Fruit fly (Drosophila melanogaster) whole organism, wandering third instar larva: ENCODE results near the gene CG7794.

Source experiments
- Abd-B ChIP-seq: fragments of >200 bp; optimal IDR thresholded peaks from 2 replicates; lab custom pipeline; 2017; ENCODE audit warnings: missing biosample characterization, missing genetic modification characterization
- CG9705 ChIP-seq: fragments of 200-800 bp; sonication (Bioruptor generic); optimal IDR thresholded peaks from 2 replicates; lab custom pipeline; 2018; ENCODE audit warnings: missing biosample characterization, mild to moderate bottlenecking, missing genetic modification characterization
- CrebA ChIP-seq: fragments of 200-800 bp; sonication (Bioruptor generic); optimal IDR thresholded peaks from 2 replicates; lab custom pipeline; 2016; ENCODE audit warnings: missing biosample characterization, mild to moderate bottlenecking, missing genetic modification characterization, borderline replicate concordance
- Dfd ChIP-seq: fragments of >200 bp; optimal IDR thresholded peaks from 2 replicates; lab custom pipeline; 2017; ENCODE audit warnings: missing biosample characterization, missing genetic modification characterization
- HLH106 ChIP-seq: fragments of 200-800 bp; optimal IDR thresholded peaks from 3 replicates; lab custom pipeline; 2019; ENCODE audit warnings: missing biosample characterization, mild to moderate bottlenecking, missing genetic modification characterization, moderate library complexity
- Hnf4 ChIP-seq: fragments of 200-800 bp; sonication (Bioruptor generic); optimal IDR thresholded peaks from 2 replicates; lab custom pipeline; 2016; ENCODE audit warnings: missing biosample characterization, mild to moderate bottlenecking, missing genetic modification characterization
- Hr78 ChIP-seq: fragments of >200 bp; optimal IDR thresholded peaks from 2 replicates; lab custom pipeline; 2017; ENCODE audit warnings: missing biosample characterization, missing genetic modification characterization
- Hr83 ChIP-seq: fragments of 200-300 bp; sonication (Bioruptor generic); optimal IDR thresholded peaks from 2 replicates; lab custom pipeline; 2016; ENCODE audit warnings: missing biosample characterization, mild to moderate bottlenecking, missing genetic modification characterization, moderate library complexity; ENCODE audit not compliant: poor library complexity, severe bottlenecking
- Jra ChIP-seq: sonication (Bioruptor generic); optimal IDR thresholded peaks from 2 replicates; lab custom pipeline; 2016; ENCODE audit warnings: missing biosample characterization, missing genetic modification characterization
- Mio ChIP-seq: sonication (Bioruptor generic); optimal IDR thresholded peaks from 2 replicates; lab custom pipeline; 2016; ENCODE audit warnings: missing biosample characterization, missing genetic modification characterization
- N ChIP-seq: fragments of >200 bp; optimal IDR thresholded peaks from 2 replicates; lab custom pipeline; 2018; ENCODE audit warnings: missing biosample characterization, missing external identifiers, missing genetic modification characterization
- OdsH ChIP-seq: fragments of 200-800 bp; sonication (Bioruptor generic); optimal IDR thresholded peaks from 2 replicates; lab custom pipeline; 2016; ENCODE audit warnings: missing biosample characterization, mild to moderate bottlenecking, missing genetic modification characterization
- Sp1 ChIP-seq: fragments of 200-800 bp; sonication (Bioruptor generic); optimal IDR thresholded peaks from 3 replicates; lab custom pipeline; 2019; ENCODE audit warnings: missing biosample characterization, mild to moderate bottlenecking, missing genetic modification characterization, moderate library complexity
- br ChIP-seq: fragments of 200-800 bp; sonication (Bioruptor generic); optimal IDR thresholded peaks from 2 replicates; lab custom pipeline; 2016; ENCODE audit warnings: missing biosample characterization, missing genetic modification characterization
- brk ChIP-seq: fragments of 200-800 bp; sonication (Bioruptor generic); optimal IDR thresholded peaks from 2 replicates; lab custom pipeline; 2016; ENCODE audit warnings: missing biosample characterization, mild to moderate bottlenecking, missing genetic modification characterization
- dmrt93B ChIP-seq: fragments of 200-800 bp; sonication (Bioruptor generic); optimal IDR thresholded peaks from 2 replicates; lab custom pipeline; 2018; ENCODE audit warnings: missing biosample characterization, mild to moderate bottlenecking, missing genetic modification characterization
- dsf ChIP-seq: sonication (Bioruptor generic); optimal IDR thresholded peaks from 2 replicates; lab custom pipeline; 2016; ENCODE audit warnings: missing biosample characterization, missing genetic modification characterization, borderline replicate concordance
- ey ChIP-seq: fragments of 200-800 bp; sonication (Bioruptor generic); optimal IDR thresholded peaks from 2 replicates; lab custom pipeline; 2016; ENCODE audit warnings: missing biosample characterization, missing genetic modification characterization
- foxo ChIP-seq, 2 experiments: fragments of 200-800 bp; sonication (Bioruptor generic); optimal IDR thresholded peaks; 2 replicates in 1 of 2; 3 replicates in 1 of 2; lab custom pipeline; 2016 to 2017; ENCODE audit warnings: missing biosample characterization in 2 of 2, missing genetic modification characterization in 2 of 2
- fru ChIP-seq: fragments of 200-800 bp; sonication (Bioruptor generic); optimal IDR thresholded peaks from 3 replicates; lab custom pipeline; 2016; ENCODE audit warnings: missing biosample characterization, mild to moderate bottlenecking, missing genetic modification characterization
- h ChIP-seq: fragments of 200-800 bp; sonication (Bioruptor generic); optimal IDR thresholded peaks from 3 replicates; lab custom pipeline; 2016; ENCODE audit warnings: missing biosample characterization, mild to moderate bottlenecking, missing genetic modification characterization
- jim ChIP-seq: fragments of 175-275, 200-325 bp; sonication (Bioruptor generic); optimal IDR thresholded peaks from 2 replicates; lab custom pipeline; 2016; ENCODE audit warnings: missing biosample characterization, mild to moderate bottlenecking, missing genetic modification characterization
- lola ChIP-seq: fragments of >200 bp; optimal IDR thresholded peaks from 2 replicates; lab custom pipeline; 2017; ENCODE audit warnings: missing biosample characterization, missing genetic modification characterization
- pan ChIP-seq: fragments of >200 bp; optimal IDR thresholded peaks from 2 replicates; lab custom pipeline; 2017
- psq ChIP-seq: fragments of 200-800 bp; sonication (Bioruptor generic); optimal IDR thresholded peaks from 3 replicates; lab custom pipeline; 2017; ENCODE audit warnings: missing biosample characterization, mild to moderate bottlenecking, missing genetic modification characterization, moderate library complexity
- rgr ChIP-seq: fragments of 200-800 bp; sonication (Bioruptor generic); optimal IDR thresholded peaks from 3 replicates; lab custom pipeline; 2016; ENCODE audit warnings: missing biosample characterization, mild to moderate bottlenecking, missing genetic modification characterization
- sv ChIP-seq: fragments of 200-800 bp; sonication (Bioruptor generic); optimal IDR thresholded peaks from 3 replicates; lab custom pipeline; 2016; ENCODE audit warnings: missing biosample characterization, missing genetic modification characterization
- tai ChIP-seq: sonication (Bioruptor generic); optimal IDR thresholded peaks from 2 replicates; lab custom pipeline; 2016; ENCODE audit warnings: missing biosample characterization, missing genetic modification characterization
- usp ChIP-seq: fragments of >200 bp; optimal IDR thresholded peaks from 2 replicates; lab custom pipeline; 2017; ENCODE audit warnings: missing biosample characterization, missing genetic modification characterization
- woc ChIP-seq: sonication (Bioruptor generic); optimal IDR thresholded peaks from 2 replicates; lab custom pipeline; 2016; ENCODE audit warnings: missing biosample characterization, mild to moderate bottlenecking, missing genetic modification characterization

CG7794 gene

DNA sequence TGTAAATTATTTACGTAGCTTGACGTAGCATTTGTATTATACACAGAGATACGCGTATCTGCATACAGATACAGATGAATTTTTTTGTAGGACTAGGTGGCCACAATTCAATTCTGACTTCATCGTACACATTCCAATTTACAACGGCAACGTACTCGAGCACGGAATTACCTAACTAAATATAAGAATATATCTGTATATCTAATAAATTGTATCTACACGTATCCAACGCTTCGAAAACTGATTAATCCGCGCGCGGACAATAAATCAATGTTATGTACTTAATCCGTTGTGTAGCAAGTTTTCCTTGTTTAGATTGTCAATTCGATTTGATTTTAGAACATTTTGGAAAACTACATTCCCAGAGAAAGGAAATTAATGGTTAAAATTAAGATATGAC is at the start of gene CG7794:
Gene CG7794 (plus strand): TSS at position 301 of the 400 bp plus-strand sequence.
- no peak for TF ChIP-seq psq (GFP tag; lab: Kevin White, UChicago)
- TF ChIP-seq HLH106 (tag; lab: Kevin White, UChicago) = no peak
- TF ChIP-seq jim = no peak
- no peak for TF ChIP-seq Hr78 (GFP tag; lab: Kevin White, UChicago)
- no peak for TF ChIP-seq Dfd (GFP tag; lab: Kevin White, UChicago)
- no peak for TF ChIP-seq pan (lab: Kevin White, UChicago)
- TF ChIP-seq lola (GFP tag; lab: Kevin White, UChicago) = no peak

DNA sequence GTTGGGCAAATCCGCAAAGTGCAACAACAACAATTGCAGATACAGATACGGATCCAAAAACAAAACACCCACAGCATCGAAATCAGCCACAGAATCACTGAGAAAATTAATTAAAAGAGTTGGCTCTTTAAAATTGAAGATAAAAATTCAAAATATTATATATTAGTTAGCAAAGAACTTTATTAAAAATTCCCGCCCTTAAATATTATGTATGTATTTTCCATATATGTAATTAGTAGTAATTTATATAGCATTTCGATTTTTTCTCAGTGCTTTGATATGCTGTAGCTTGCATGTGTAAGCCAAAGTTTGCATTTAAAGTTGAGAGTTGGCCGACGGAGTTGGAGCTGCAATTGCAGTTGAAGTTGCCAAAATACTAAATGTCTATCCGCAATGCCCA is 18.8 kb upstream of the CG7794 start:
- no peak for TF ChIP-seq Jra (GFP tag; lab: Kevin White, UChicago)
- no peak for TF ChIP-seq CrebA (GFP tag; lab: Kevin White, UChicago)
- TF ChIP-seq Abd-B (GFP tag; lab: Kevin White, UChicago) = no peak
- TF ChIP-seq rgr (GFP tag; lab: Kevin White, UChicago) = no peak
- TF ChIP-seq OdsH (GFP tag; lab: Kevin White, UChicago) = no peak
- no peak for TF ChIP-seq N (GFP tag; lab: Kevin White, UChicago)

DNA sequence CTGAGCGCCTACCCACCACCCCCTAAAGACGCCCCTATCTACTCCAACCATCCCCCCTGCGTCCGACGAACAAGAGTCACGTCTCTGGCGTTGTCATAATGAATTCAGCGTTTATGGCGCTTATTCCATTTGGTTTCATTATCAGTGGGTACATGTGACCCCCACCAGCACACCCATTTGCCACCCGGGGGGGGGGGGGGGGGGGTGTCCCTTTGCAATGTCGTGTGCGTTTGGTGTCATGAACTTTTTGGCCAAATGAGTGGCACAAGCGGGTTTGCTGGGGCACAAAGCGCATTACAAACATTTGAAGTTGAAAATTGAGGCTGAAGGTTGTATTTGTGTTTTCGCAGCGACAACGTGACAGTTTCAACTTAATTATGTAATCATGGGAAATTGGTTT is 17.0 kb upstream of the CG7794 start:
- TF ChIP-seq woc (GFP tag; lab: Kevin White, UChicago) (no peak), Dfd (GFP tag; lab: Kevin White, UChicago) (peak; percentile 46)

dm6 chr3R:18013149-18013548 is 10.4 kb upstream of the CG7794 start:
- TF ChIP-seq Hr83 (GFP tag; lab: Kevin White, UChicago) (no peak), Dfd (GFP tag; lab: Kevin White, UChicago) (peak; percentile 97)

dm6 chr3R:18015705-18016397 is 7.7 kb upstream of the CG7794 start:
- no peak for TF ChIP-seq CG9705
- no peak for TF ChIP-seq jim
- peak; percentile 25 for TF ChIP-seq Dfd (GFP tag; lab: Kevin White, UChicago)
- no peak for TF ChIP-seq br (GFP tag; lab: Kevin White, UChicago)
- TF ChIP-seq, all 38 proteins: peak for 1

- TF ChIP-seq Sp1 (peak; percentile 43), foxo (GFP tag; optimal IDR thresholded peaks at IDR 0.05; lab: Kevin White, UChicago) (peak in 1 of 2 experiments; percentile 71), Hnf4 (GFP tag; lab: Kevin White, UChicago) (peak; percentile 25), dmrt93B (no peak), sv (GFP tag; lab: Kevin White, UChicago) (peak; percentile 8), h (GFP tag; lab: Kevin White, UChicago) (peak; percentile 62), HLH106 (tag; lab: Kevin White, UChicago) (peak; percentile 43), Abd-B (GFP tag; lab: Kevin White, UChicago) (no peak), br (GFP tag; lab: Kevin White, UChicago) (peak; percentile 77), usp (GFP tag; lab: Kevin White, UChicago) (no peak), psq (GFP tag; lab: Kevin White, UChicago) (peak; percentile 51), ey (GFP tag; lab: Kevin White, UChicago) (peak; percentile 60), Dfd (GFP tag; lab: Kevin White, UChicago) (no peak), fru (peak; percentile 59), dsf (GFP tag; lab: Kevin White, UChicago) (no peak), woc (GFP tag; lab: Kevin White, UChicago) (no peak), tai (GFP tag; lab: Kevin White, UChicago) (peak; percentile 6), OdsH (GFP tag; lab: Kevin White, UChicago) (peak; percentile 65), brk (peak; percentile 20), Mio (GFP tag; lab: Kevin White, UChicago) (no peak), rgr (GFP tag; lab: Kevin White, UChicago) (peak; percentile 79)
Observed at dm6 chr3R:18018828-18019461, 4.6 kb upstream of the CG7794 start, which contains the start of gene DNaseII. DNaseII (plus strand) TSS chr3R:18019375.
